Worm (Caenorhabditis elegans) whole organism, late embryonic: ENCODE data around the gene srm-1.

Experiments
- ama-1 ChIP-seq: fragments of 150-350 bp; optimal IDR thresholded peaks from 2 replicates; lab custom pipeline; 2014
- fkh-10 ChIP-seq: fragments of 150-350 bp; optimal IDR thresholded peaks from 2 replicates; lab custom pipeline; 2014; ENCODE audit warnings: missing biosample characterization, missing genetic modification reagents, missing genetic modification characterization
- hlh-8 ChIP-seq: sonication (generic microtip); optimal IDR thresholded peaks from 2 replicates; lab custom pipeline; 2016; ENCODE audit warnings: missing genotype, missing genetic modification characterization, missing compliant biosample characterization
- nhr-11 ChIP-seq: fragments of 150-350 bp; optimal IDR thresholded peaks from 2 replicates; lab custom pipeline; 2014; ENCODE audit warnings: missing biosample characterization, missing genetic modification characterization
- sox-4 ChIP-seq: sonication (generic microtip); optimal IDR thresholded peaks from 2 replicates; lab custom pipeline; 2017; ENCODE audit warnings: mild to moderate bottlenecking, missing genetic modification characterization, inconsistent platforms, missing compliant biosample characterization
- tbx-7 ChIP-seq: sonication (generic microtip); optimal IDR thresholded peaks from 2 replicates; lab custom pipeline; 2016; ENCODE audit warnings: missing genotype, missing genetic modification characterization, missing compliant biosample characterization

- no peak for TF ChIP-seq nhr-11 (tag; lab: Kevin White, UChicago)
- TF ChIP-seq sox-4, result no peak
- no peak for TF ChIP-seq hlh-8 (tag; lab: Kevin White, UChicago)
- TF ChIP-seq fkh-10, result no peak
- no peak for TF ChIP-seq ama-1 (lab: Kevin White, UChicago)
- no peak for TF ChIP-seq tbx-7
Measured at ce11 chrIV:4963834-4964233, 48.5 kb upstream of the srm-1 start, which contains the start of gene txt-3.
